Fruit fly (Drosophila melanogaster) ovary, adult (tissue): Measurements from ENCODE around the gene CG46059.
A peak's percentile ranks its signal among the peaks of the same experiment; 100 is the strongest.

Source experiments
- CG17801 ChIP-seq: fragments of 200-800 bp; optimal IDR thresholded peaks from 2 replicates; lab custom pipeline; 2019; ENCODE audit warnings: missing biosample characterization, mild to moderate bottlenecking, missing genetic modification characterization, moderate library complexity; ENCODE audit not compliant: partially characterized antibody

CG46059 gene

dm6 chr2L:19140984-19141262 lies 42.7 kb downstream of the CG46059 start:
- TF ChIP-seq CG17801 (GFP tag; lab: Kevin White, UChicago) = peak; percentile 79

- TF ChIP-seq CG17801 (GFP tag; lab: Kevin White, UChicago) = no peak
These were observed 43.2 kb downstream of the CG46059 start for dm6 chr2L:19140257-19140983.

- no peak for TF ChIP-seq CG17801 (GFP tag; lab: Kevin White, UChicago)
These were observed 43.8 kb downstream of the CG46059 start for dm6 chr2L:19139751-19140150.

dm6 chr2L:19138361-19139041 lies 45.1 kb downstream of the CG46059 start:
- no peak for TF ChIP-seq CG17801 (GFP tag; lab: Kevin White, UChicago)

- TF ChIP-seq CG17801 (GFP tag; lab: Kevin White, UChicago) = no peak
These were observed 45.9 kb downstream of the CG46059 start for dm6 chr2L:19137494-19138360.

dm6 chr2L:19136735-19137134 lies 46.9 kb downstream of the CG46059 start:
- TF ChIP-seq CG17801 (GFP tag; lab: Kevin White, UChicago) = peak; percentile 66

- TF ChIP-seq CG17801 (GFP tag; lab: Kevin White, UChicago) = no peak
These were observed 47.5 kb downstream of the CG46059 start for dm6 chr2L:19135955-19136677.

dm6 chr2L:19134814-19135523 lies 48.6 kb downstream of the CG46059 start, which contains the start of gene Polr1D:
Gene Polr1D, minus strand, starts transcription at chr2L:19135233.
- TF ChIP-seq CG17801 (GFP tag; lab: Kevin White, UChicago) = no peak

dm6 chr2L:19134366-19134689 lies 49.3 kb downstream of the CG46059 start:
- TF ChIP-seq CG17801 (GFP tag; lab: Kevin White, UChicago) = no peak

- peak; percentile 33 for TF ChIP-seq CG17801 (GFP tag; lab: Kevin White, UChicago)
These were observed 49.9 kb downstream of the CG46059 start, which contains the start of gene brat for dm6 chr2L:19133465-19134365. Gene brat, plus strand, starts transcription at chr2L:19133816.
